Worm (Caenorhabditis elegans): ENCODE results near the gene larp-1.
"Not testable (repeated sequence)": the region's sequence is repeated elsewhere in the genome, so short reads cannot be mapped to it uniquely, and the experiment has no call there.

The larp-1 gene

ce11 chrIII:5017550-5017949 lies at the start of gene larp-1:
Gene larp-1 (minus strand): TSS chrIII:5017650.
- TF ChIP-seq ztf-11 (tag; optimal IDR thresholded peaks at IDR 0.05) (no peak), nhr-28 (tag; optimal IDR thresholded peaks at IDR 0.05) (no peak), fkh-2 (tag; optimal IDR thresholded peaks at IDR 0.05) (no peak), nhr-237 (tag; optimal IDR thresholded peaks at IDR 0.05) (no peak), snpc-4 (tag; optimal IDR thresholded peaks at IDR 0.05) (no peak), eor-1 (tag; optimal IDR thresholded peaks at IDR 0.05) (no peak), hmg-11 (tag; optimal IDR thresholded peaks at IDR 0.05) (no peak), nhr-11 (tag; optimal IDR thresholded peaks at IDR 0.05) (no peak), fos-1 (tag; optimal IDR thresholded peaks at IDR 0.05) (no peak), pqm-1 (tag; optimal IDR thresholded peaks at IDR 0.05) (no peak), ceh-16 (tag; optimal IDR thresholded peaks at IDR 0.05) (no peak), elt-3 (tag; optimal IDR thresholded peaks at IDR 0.05) (no peak), elt-1 (tag; optimal IDR thresholded peaks at IDR 0.05) (no peak), nhr-12 (tag; optimal IDR thresholded peaks at IDR 0.05) (no peak), egl-27 (tag; optimal IDR thresholded peaks at IDR 0.05) (no peak), skn-1 (tag; optimal IDR thresholded peaks at IDR 0.05) (no peak), ceh-9 (tag; optimal IDR thresholded peaks at IDR 0.05) (no peak), nhr-76 (tag; optimal IDR thresholded peaks at IDR 0.05) (no peak), ceh-28 (tag; optimal IDR thresholded peaks at IDR 0.05) (no peak)

ce11 chrIII:5062406-5062805 lies 45.0 kb upstream of the larp-1 start, which contains the start of gene C45G9.4:
Gene C45G9.4 (plus strand): TSS chrIII:5062706.
- not testable (repeated sequence) for TF ChIP-seq lin-15B (tag; optimal IDR thresholded peaks at IDR 0.05); nhr-43 (tag; optimal IDR thresholded peaks at IDR 0.05; ENCODE audit: poor library complexity, severe bottlenecking); tbx-2 (tag; optimal IDR thresholded peaks at IDR 0.05)

ce11 chrIII:5061798-5062197 lies 44.3 kb upstream of the larp-1 start, which contains the start of gene C45G9.10:
Gene C45G9.10 (minus strand): TSS chrIII:5061898.
- TF ChIP-seq nhr-11 (tag; optimal IDR thresholded peaks at IDR 0.05) (no peak), fkh-2 (tag; optimal IDR thresholded peaks at IDR 0.05) (no peak), lin-39 (tag; optimal IDR thresholded peaks at IDR 0.05) (no peak), hmg-11 (tag; optimal IDR thresholded peaks at IDR 0.05) (no peak), skn-1 (tag; optimal IDR thresholded peaks at IDR 0.05) (no peak), pha-4 (tag; optimal IDR thresholded peaks at IDR 0.05) (no peak), daf-12 (tag; optimal IDR thresholded peaks at IDR 0.05) (no peak), nhr-67 (tag; optimal IDR thresholded peaks at IDR 0.05) (no peak), nhr-25 (tag; optimal IDR thresholded peaks at IDR 0.05) (no peak), fos-1 (tag; optimal IDR thresholded peaks at IDR 0.05) (no peak), eor-1 (tag; optimal IDR thresholded peaks at IDR 0.05) (no peak), unc-39 (tag; optimal IDR thresholded peaks at IDR 0.05) (no peak), ZK546.5 (tag; optimal IDR thresholded peaks at IDR 0.05) (no peak), tbx-2 (tag; optimal IDR thresholded peaks at IDR 0.05) (no peak), mdl-1 (tag; optimal IDR thresholded peaks at IDR 0.05) (no peak), ama-1 (optimal IDR thresholded peaks at IDR 0.05) (no peak), ceh-28 (tag; optimal IDR thresholded peaks at IDR 0.05) (no peak), nfya-1 (tag; optimal IDR thresholded peaks at IDR 0.05; ENCODE audit: insufficient read depth) (no peak), sea-2 (GFP tag; optimal IDR thresholded peaks at IDR 0.05) (no peak)

- not testable (repeated sequence) for TF ChIP-seq nhr-23, aly-2, elt-1 (tag; optimal IDR thresholded peaks at IDR 0.05)
Measured at ce11 chrIII:5055709-5056108, 38.3 kb upstream of the larp-1 start, which contains the start of gene C45G9.9. Gene C45G9.9 (minus strand): TSS chrIII:5055809.

ce11 chrIII:5053541-5053940 lies 36.1 kb upstream of the larp-1 start, which contains the start of gene C45G9.8:
Gene C45G9.8 (minus strand): TSS chrIII:5053641.
- TF ChIP-seq daf-12 (tag; optimal IDR thresholded peaks at IDR 0.05) (no peak), nhr-237 (tag; optimal IDR thresholded peaks at IDR 0.05) (no peak), pqm-1 (tag; optimal IDR thresholded peaks at IDR 0.05) (no peak), fkh-2 (tag; optimal IDR thresholded peaks at IDR 0.05) (no peak)

Measured in whole organism, L3 larva.